Worm (Caenorhabditis elegans) whole organism, L4/young adult: Measurements from ENCODE around the gene M163.7.

Experiments used
- dao-5 ChIP-seq: sonication (generic microtip); optimal IDR thresholded peaks from 2 replicates; lab custom pipeline; 2016; ENCODE audit warnings: missing genotype, missing genetic modification characterization, moderate library complexity, missing compliant biosample characterization
- him-1 ChIP-seq: sonication (generic microtip); optimal IDR thresholded peaks from 2 replicates; lab custom pipeline; 2016; ENCODE audit warnings: missing genotype, missing genetic modification reagents, missing genetic modification characterization, missing compliant biosample characterization

- no peak for TF ChIP-seq him-1 (tag; lab: Kevin White, UChicago)
- TF ChIP-seq dao-5 (tag; lab: Kevin White, UChicago), result no peak
Observed at ce11 chrX:14435648-14436155, 28.9 kb upstream of the M163.7 start.
